Worm (Caenorhabditis elegans) whole organism, L4 larva: ENCODE data around the gene T01H3.5.

Experiments used
- aha-1 ChIP-seq: fragments of 150-350 bp; peaks from one replicate; lab custom pipeline; 2014; ENCODE audit warnings: missing biosample characterization, missing genetic modification characterization
- aly-2 ChIP-seq: sonication (generic microtip); optimal IDR thresholded peaks from 2 replicates; lab custom pipeline; 2018; ENCODE audit warnings: missing biosample characterization, missing genetic modification characterization
- arid-1 ChIP-seq: fragments of 200-800 bp; sonication (Bioruptor generic); conservative IDR thresholded peaks from 2 replicates; pipeline ENCODE4 v1.3.6; 2022; ENCODE audit warnings: missing genetic modification reagents, missing genetic modification characterization, missing compliant biosample characterization
- ceh-28 ChIP-seq: fragments of 150-350 bp; optimal IDR thresholded peaks from 2 replicates; lab custom pipeline; 2014; ENCODE audit warnings: missing biosample characterization, missing genetic modification reagents, missing genetic modification characterization
- ceh-62 ChIP-seq: sonication (generic microtip); optimal IDR thresholded peaks from 2 replicates; lab custom pipeline; 2017; ENCODE audit warnings: missing biosample characterization, missing genetic modification characterization
- nhr-11 ChIP-seq: fragments of 150-350 bp; optimal IDR thresholded peaks from 2 replicates; lab custom pipeline; 2014; ENCODE audit warnings: missing biosample characterization, missing genetic modification characterization
- nhr-237 ChIP-seq: sonication (generic microtip); optimal IDR thresholded peaks from 2 replicates; lab custom pipeline; 2017; ENCODE audit warnings: missing biosample characterization, missing genetic modification characterization
- rbr-2 ChIP-seq: sonication (generic microtip); optimal IDR thresholded peaks from 2 replicates; lab custom pipeline; 2016; ENCODE audit warnings: missing genotype, missing genetic modification characterization, missing compliant biosample characterization
- zip-11 ChIP-seq: fragments of 200-800 bp; sonication (Bioruptor generic); IDR thresholded peaks from 2 replicates; pipeline ENCODE4 v1.3.6; 2022; ENCODE audit warnings: missing genetic modification characterization, missing compliant biosample characterization

DNA sequence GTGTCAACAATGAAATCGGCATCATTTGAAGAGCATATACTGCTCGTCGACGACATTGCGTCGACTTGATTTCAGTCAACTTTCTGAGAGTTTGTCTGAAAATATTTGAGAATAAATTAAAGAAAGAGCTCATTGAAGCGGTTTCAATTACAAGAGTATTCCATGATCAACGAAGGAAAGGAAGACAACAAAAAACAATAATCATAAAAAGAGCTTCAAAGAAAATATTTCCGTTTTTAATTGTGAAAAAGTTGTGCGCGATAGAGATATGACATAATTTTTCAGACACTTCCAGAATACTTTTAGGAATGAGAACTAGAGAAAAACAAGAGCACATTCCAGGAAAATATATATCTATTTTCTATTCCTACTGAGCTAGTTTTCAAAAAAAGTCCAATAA is 49.2 kb downstream of the T01H3.5 start, which contains the start of gene spv-1:
- TF ChIP-seq aly-2 (tag; lab: Kevin White, UChicago) (no peak), zip-11 (GFP tag; lab: Robert Waterston, UW) (no peak), arid-1 (no peak), aha-1 (tag; lab: Kevin White, UChicago) (no peak), rbr-2 (tag; lab: Kevin White, UChicago) (no peak), nhr-11 (tag; lab: Kevin White, UChicago) (no peak), ceh-62 (tag; lab: Kevin White, UChicago) (no peak), nhr-237 (tag; lab: Kevin White, UChicago) (no peak), ceh-28 (tag; lab: Kevin White, UChicago) (no peak)
